Comparison of ENCODE assay signal across 3 fruit fly cellular contexts in genomic region chr3R:13840956-13841355, dm6.
TF ChIP-seq lines count a peak whose summit lies in the region.

No protein-coding gene starts in this region.

TF ChIP-seq in whole organism, embryonic, 481 proteins besides CTCF, POLR2A, EP300 and RAD21 (continued from another document and continues in another):
- TF ChIP-seq Dll (GFP tag; IDR thresholded peaks at IDR 0.05; lab: Robert Waterston, UW; ENCODE audit: partially characterized antibody) (no peak), pita (GFP tag; optimal IDR thresholded peaks at IDR 0.05; lab: Kevin White, UChicago) (no peak), Xrp1 (GFP tag; IDR thresholded peaks at IDR 0.05; lab: Robert Waterston, UW) (no peak), ci (GFP tag; IDR thresholded peaks at IDR 0.05; lab: Robert Waterston, UW) (no peak), CG15269 (tag; optimal IDR thresholded peaks at IDR 0.05; lab: Kevin White, UChicago) (no peak), CG13624 (GFP tag; optimal IDR thresholded peaks at IDR 0.05; lab: Kevin White, UChicago) (no peak), CG10431 (GFP tag; optimal IDR thresholded peaks at IDR 0.05; lab: Kevin White, UChicago) (no peak), bsh (GFP tag; optimal IDR thresholded peaks at IDR 0.05; lab: Kevin White, UChicago) (peak in 1 of 2 experiments; percentile 27), sob (GFP tag; IDR thresholded peaks at IDR 0.05; lab: Robert Waterston, UW) (no peak), Fer3 (tag; optimal IDR thresholded peaks at IDR 0.05; lab: Kevin White, UChicago) (no peak), gsb (GFP tag; IDR thresholded peaks at IDR 0.05; lab: Robert Waterston, UW) (no peak), CG14050 (GFP tag; IDR thresholded peaks at IDR 0.05; lab: Robert Waterston, UW) (no peak), CG4328 (GFP tag; optimal IDR thresholded peaks at IDR 0.05; lab: Kevin White, UChicago) (no peak), CG10959 (GFP tag; IDR thresholded peaks at IDR 0.05; lab: Robert Waterston, UW) (0 out of 2 replicates have a peak, but pooled peaks have one; percentile 17), onecut (GFP tag; IDR thresholded peaks at IDR 0.05; lab: Robert Waterston, UW) (no peak), CG2199 (GFP tag; IDR thresholded peaks at IDR 0.05; lab: Robert Waterston, UW) (no peak), rib (GFP tag; IDR thresholded peaks at IDR 0.05; lab: Robert Waterston, UW) (no peak), mirr (GFP tag; optimal IDR thresholded peaks at IDR 0.05; lab: Kevin White, UChicago) (no peak), abd-A (tag; optimal IDR thresholded peaks at IDR 0.05; lab: Kevin White, UChicago) (no peak), CG32772 (GFP tag; IDR thresholded peaks at IDR 0.05; lab: Robert Waterston, UW) (no peak), ind (GFP tag; optimal IDR thresholded peaks at IDR 0.05; lab: Kevin White, UChicago) (no peak), CG2129 (GFP tag; IDR thresholded peaks at IDR 0.05; lab: Robert Waterston, UW; ENCODE audit: partially characterized antibody) (no peak), CG12155 (GFP tag; optimal IDR thresholded peaks at IDR 0.05; lab: Kevin White, UChicago) (no peak), CG8765 (GFP tag; IDR thresholded peaks at IDR 0.05; lab: Robert Waterston, UW) (0 out of 2 replicates have a peak, but pooled peaks have one; percentile 40), CG8359 (GFP tag; optimal IDR thresholded peaks at IDR 0.05; lab: Kevin White, UChicago; ENCODE audit: borderline replicate concordance) (no peak), CG10654 (GFP tag; optimal IDR thresholded peaks at IDR 0.05; lab: Kevin White, UChicago) (no peak), tgo (GFP tag; IDR thresholded peaks at IDR 0.05; lab: Robert Waterston, UW) (0 out of 3 replicates have a peak, but pooled peaks have one; percentile 14), esg (GFP tag; conservative IDR thresholded peaks at IDR 0.05; lab: Robert Waterston, UW) (no peak), fd64A (GFP tag; optimal IDR thresholded peaks at IDR 0.05; lab: Kevin White, UChicago) (no peak), YL-1 (GFP tag; optimal IDR thresholded peaks at IDR 0.05; lab: Kevin White, UChicago) (no peak), CG8290 (GFP tag; optimal IDR thresholded peaks at IDR 0.05; lab: Kevin White, UChicago) (no peak), CG8290 (tag; optimal IDR thresholded peaks at IDR 0.05; lab: Kevin White, UChicago) (no peak), Bdp1 (GFP tag; optimal IDR thresholded peaks at IDR 0.05; lab: Kevin White, UChicago) (no peak), NC2α (GFP tag; optimal IDR thresholded peaks at IDR 0.05; lab: Kevin White, UChicago) (no peak), Kr (GFP tag; optimal IDR thresholded peaks at IDR 0.05; lab: Kevin White, UChicago) (no peak), CG4282 (GFP tag; optimal IDR thresholded peaks at IDR 0.05; lab: Kevin White, UChicago) (no peak), CG12659 (GFP tag; optimal IDR thresholded peaks at IDR 0.05; lab: Kevin White, UChicago) (no peak), gro (GFP tag; optimal IDR thresholded peaks at IDR 0.05; lab: Kevin White, UChicago) (no peak), CG18764 (GFP tag; optimal IDR thresholded peaks at IDR 0.05; lab: Kevin White, UChicago) (no peak), pho (GFP tag; optimal IDR thresholded peaks at IDR 0.05; lab: Kevin White, UChicago) (no peak), wor (GFP tag; IDR thresholded peaks at IDR 0.05; lab: Robert Waterston, UW) (no peak), Hmr (GFP tag; optimal IDR thresholded peaks at IDR 0.05; lab: Kevin White, UChicago) (no peak), chn (GFP tag; optimal IDR thresholded peaks at IDR 0.05; lab: Kevin White, UChicago) (no peak), prd (optimal IDR thresholded peaks at IDR 0.05; lab: Kevin White, UChicago) (no peak), prd (GFP tag; IDR thresholded peaks at IDR 0.05; lab: Robert Waterston, UW) (peak; percentile 61; the same call in 2 of the 3 replicates)

TF ChIP-seq in whole organism, prepupa, 60 proteins besides CTCF, POLR2A, EP300 and RAD21 (continued from another document):
- TF ChIP-seq Gug (GFP tag; IDR thresholded peaks at IDR 0.05; lab: Robert Waterston, UW) (0 out of 2 replicates have a peak, but pooled peaks have one; percentile 32), dsx (GFP tag; optimal IDR thresholded peaks at IDR 0.05; lab: Kevin White, UChicago; ENCODE audit: poor library complexity, severe bottlenecking) (peak; percentile 78), lz (GFP tag; optimal IDR thresholded peaks at IDR 0.05; lab: Kevin White, UChicago) (peak; percentile 43), CG6808 (GFP tag; optimal IDR thresholded peaks at IDR 0.05; lab: Kevin White, UChicago) (peak; percentile 71), Blimp-1 (GFP tag; optimal IDR thresholded peaks at IDR 0.05; lab: Kevin White, UChicago) (no peak), fd85E (GFP tag; optimal IDR thresholded peaks at IDR 0.05; lab: Kevin White, UChicago) (no peak), OdsH (GFP tag; optimal IDR thresholded peaks at IDR 0.05; lab: Kevin White, UChicago) (peak; percentile 52), Sox14 (GFP tag; optimal IDR thresholded peaks at IDR 0.05; lab: Kevin White, UChicago) (peak; percentile 48), vri (GFP tag; optimal IDR thresholded peaks at IDR 0.05; lab: Kevin White, UChicago) (peak; percentile 35), Sox102F (GFP tag; optimal IDR thresholded peaks at IDR 0.05; lab: Kevin White, UChicago) (peak; percentile 41), CG31627 (GFP tag; optimal IDR thresholded peaks at IDR 0.05; lab: Kevin White, UChicago) (peak; percentile 34), net (GFP tag; optimal IDR thresholded peaks at IDR 0.05; lab: Kevin White, UChicago) (peak; percentile 54), Hr38 (GFP tag; optimal IDR thresholded peaks at IDR 0.05; lab: Kevin White, UChicago) (no peak), cyc (GFP tag; optimal IDR thresholded peaks at IDR 0.05; lab: Kevin White, UChicago) (peak; percentile 38), CG8319 (GFP tag; optimal IDR thresholded peaks at IDR 0.05; lab: Kevin White, UChicago) (no peak), svp (GFP tag; lab: Kevin White, UChicago) (peak; percentile 83), Hr39 (GFP tag; optimal IDR thresholded peaks at IDR 0.05; lab: Kevin White, UChicago) (peak; percentile 22), Smox (GFP tag; optimal IDR thresholded peaks at IDR 0.05; lab: Kevin White, UChicago) (peak; percentile 48), CG6792 (GFP tag; optimal IDR thresholded peaks at IDR 0.05; lab: Kevin White, UChicago) (peak; percentile 41), CG15336 (GFP tag; IDR thresholded peaks at IDR 0.05; lab: Robert Waterston, UW) (peak; percentile 65), CG8119 (GFP tag; IDR thresholded peaks at IDR 0.05; lab: Robert Waterston, UW) (peak; percentile 68), CG16779 (tag; optimal IDR thresholded peaks at IDR 0.05; lab: Kevin White, UChicago) (peak; percentile 7), fd59A (GFP tag; optimal IDR thresholded peaks at IDR 0.05; lab: Kevin White, UChicago) (peak; percentile 65), CG11294 (GFP tag; IDR thresholded peaks at IDR 0.05; lab: Robert Waterston, UW) (no peak), ss (GFP tag; optimal IDR thresholded peaks at IDR 0.05; lab: Kevin White, UChicago) (peak; percentile 82 to 84), CG11902 (GFP tag; optimal IDR thresholded peaks at IDR 0.05; lab: Kevin White, UChicago) (no peak), fkh (GFP tag; optimal IDR thresholded peaks at IDR 0.05; lab: Kevin White, UChicago) (no peak), Eip75B (GFP tag; optimal IDR thresholded peaks at IDR 0.05; lab: Kevin White, UChicago) (peak; percentile 65), esn (GFP tag; optimal IDR thresholded peaks at IDR 0.05; lab: Kevin White, UChicago) (peak; percentile 62), eg (GFP tag; IDR thresholded peaks at IDR 0.05; lab: Robert Waterston, UW) (peak; percentile 72), salr (GFP tag; optimal IDR thresholded peaks at IDR 0.05; lab: Kevin White, UChicago) (peak; percentile 22 to 34), CG3032 (tag; optimal IDR thresholded peaks at IDR 0.05; lab: Kevin White, UChicago) (peak; percentile 63), spab (GFP tag; optimal IDR thresholded peaks at IDR 0.05; lab: Kevin White, UChicago) (peak; percentile 56), pdm3 (GFP tag; optimal IDR thresholded peaks at IDR 0.05; lab: Kevin White, UChicago) (peak; percentile 64), CG10631 (GFP tag; optimal IDR thresholded peaks at IDR 0.05; lab: Kevin White, UChicago) (peak; percentile 68), CG6276 (GFP tag; optimal IDR thresholded peaks at IDR 0.05; lab: Kevin White, UChicago) (no peak)

TF ChIP-seq in whole organism, wandering third instar larva, 38 proteins besides CTCF, POLR2A, EP300 and RAD21 (continued from another document):
- TF ChIP-seq woc (GFP tag; optimal IDR thresholded peaks at IDR 0.05; lab: Kevin White, UChicago) (peak; percentile 28), foxo (GFP tag; optimal IDR thresholded peaks at IDR 0.05; lab: Kevin White, UChicago) (peak in 1 of 2 experiments; percentile 68), CrebA (GFP tag; optimal IDR thresholded peaks at IDR 0.05; lab: Kevin White, UChicago; ENCODE audit: borderline replicate concordance) (no peak), tai (GFP tag; optimal IDR thresholded peaks at IDR 0.05; lab: Kevin White, UChicago) (no peak), Jra (GFP tag; optimal IDR thresholded peaks at IDR 0.05; lab: Kevin White, UChicago) (peak; percentile 15), CG32264 (GFP tag; optimal IDR thresholded peaks at IDR 0.05; lab: Kevin White, UChicago) (no peak), jim (GFP tag; optimal IDR thresholded peaks at IDR 0.05; lab: Kevin White, UChicago) (no peak)
